ENCODE assay signal across 4 fruit fly cellular contexts in the genomic region with DNA sequence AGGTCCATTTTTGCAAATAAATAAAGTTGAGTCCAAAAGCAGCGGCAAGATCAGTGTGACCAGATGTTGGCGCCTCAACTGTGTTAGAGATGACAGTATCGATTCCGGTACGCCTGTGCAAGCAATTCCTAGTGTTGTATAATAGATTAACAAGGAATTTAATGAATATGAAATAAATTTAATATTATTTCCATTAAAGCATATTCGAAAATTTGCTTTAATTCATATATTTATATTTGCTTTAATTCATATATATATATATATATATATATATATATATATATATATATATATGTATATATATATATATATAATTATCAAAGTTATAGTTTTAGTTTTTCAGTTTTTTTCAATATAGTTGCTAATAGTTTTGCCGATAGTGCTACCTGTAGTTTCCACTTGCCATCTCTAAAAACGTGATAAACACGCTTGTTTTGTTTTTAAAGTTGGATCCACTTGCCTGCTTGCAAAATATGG.
TF ChIP-seq lines count a peak whose summit lies in the region.

Nup93-2 (minus strand) TSS at position 93 of the 477 bp plus-strand sequence.
CG3817 (plus strand) TSS at position 460 of the 477 bp plus-strand sequence.

TF ChIP-seq in whole organism, adult, 20 proteins besides CTCF, POLR2A, EP300 and RAD21 (continued from another document):
- TF ChIP-seq bab1 (GFP tag; optimal IDR thresholded peaks at IDR 0.05; lab: Kevin White, UChicago) (no peak), CG7045 (GFP tag; optimal IDR thresholded peaks at IDR 0.05; lab: Kevin White, UChicago) (peak; percentile 66), kay (GFP tag; lab: Kevin White, UChicago; ENCODE audit: borderline replicate concordance) (no peak)

TF ChIP-seq in whole organism, embryonic, 481 proteins besides CTCF, POLR2A, EP300 and RAD21 (continued from another document and continues in another):
- TF ChIP-seq B-H2 (GFP tag; optimal IDR thresholded peaks at IDR 0.05; lab: Kevin White, UChicago) (peak; percentile 71), CG1529 (GFP tag; optimal IDR thresholded peaks at IDR 0.05; lab: Kevin White, UChicago) (no peak), cwo (GFP tag; optimal IDR thresholded peaks at IDR 0.05; lab: Kevin White, UChicago) (peak; percentile 31), CG15601 (tag; optimal IDR thresholded peaks at IDR 0.05; lab: Kevin White, UChicago) (peak; percentile 7), CG3838 (GFP tag; optimal IDR thresholded peaks at IDR 0.05; lab: Kevin White, UChicago) (no peak), bcd (GFP tag; optimal IDR thresholded peaks at IDR 0.05; lab: Kevin White, UChicago) (peak; percentile 44), ken (GFP tag; IDR thresholded peaks at IDR 0.05; lab: Robert Waterston, UW) (peak; percentile 69; the same call in 2 of the 3 replicates), CG10209 (GFP tag; optimal IDR thresholded peaks at IDR 0.05; lab: Kevin White, UChicago) (peak; percentile 36), Doc2 (GFP tag; IDR thresholded peaks at IDR 0.05; lab: Robert Waterston, UW) (no peak), CG33557 (GFP tag; optimal IDR thresholded peaks at IDR 0.05; lab: Kevin White, UChicago) (no peak), CG11093 (GFP tag; IDR thresholded peaks at IDR 0.05; lab: Robert Waterston, UW) (peak; percentile 64; the same call in 1 of the 3 replicates), Hr78 (GFP tag; optimal IDR thresholded peaks at IDR 0.05; lab: Kevin White, UChicago) (no peak), CG3281 (GFP tag; optimal IDR thresholded peaks at IDR 0.05; lab: Kevin White, UChicago) (peak; percentile 34), ara (GFP tag; IDR thresholded peaks at IDR 0.05; lab: Robert Waterston, UW) (0 out of 2 replicates have a peak, but pooled peaks have one; percentile 50), CG1602 (GFP tag; optimal IDR thresholded peaks at IDR 0.05; lab: Kevin White, UChicago) (peak; percentile 57), Ptx1 (GFP tag; IDR thresholded peaks at IDR 0.05; lab: Robert Waterston, UW) (peak; percentile 67), lola (GFP tag; optimal IDR thresholded peaks at IDR 0.05; lab: Kevin White, UChicago) (no peak), lov (optimal IDR thresholded peaks at IDR 0.05; lab: Kevin White, UChicago) (no peak), lov (GFP tag; IDR thresholded peaks at IDR 0.05; lab: Robert Waterston, UW) (no peak), CG14860 (GFP tag; IDR thresholded peaks at IDR 0.05; lab: Robert Waterston, UW; ENCODE audit: partially characterized antibody) (peak; percentile 70), CG12071 (GFP tag; optimal IDR thresholded peaks at IDR 0.05; lab: Kevin White, UChicago) (no peak), CG12155 (GFP tag; optimal IDR thresholded peaks at IDR 0.05; lab: Kevin White, UChicago) (no peak), CG17568 (GFP tag; optimal IDR thresholded peaks at IDR 0.05; lab: Kevin White, UChicago) (no peak), H2.0 (GFP tag; IDR thresholded peaks at IDR 0.05; lab: Robert Waterston, UW) (peak; percentile 36; the same call in 1 of the 2 replicates), CG8388 (GFP tag; optimal IDR thresholded peaks at IDR 0.05; lab: Kevin White, UChicago) (peak; percentile 66), Hr3 (GFP tag; optimal IDR thresholded peaks at IDR 0.05; lab: Kevin White, UChicago) (peak; percentile 72), Bgb (GFP tag; IDR thresholded peaks at IDR 0.05; lab: Robert Waterston, UW; ENCODE audit: partially characterized antibody) (peak; percentile 66; the same call in 1 of the 2 replicates), btn (GFP tag; optimal IDR thresholded peaks at IDR 0.05; lab: Kevin White, UChicago) (no peak), CG7987 (GFP tag; optimal IDR thresholded peaks at IDR 0.05; lab: Kevin White, UChicago) (no peak), Atf-2 (GFP tag; optimal IDR thresholded peaks at IDR 0.05; lab: Kevin White, UChicago) (no peak), Ets97D (GFP tag; optimal IDR thresholded peaks at IDR 0.05; lab: Kevin White, UChicago) (peak; percentile 52), CG43689 (GFP tag; IDR thresholded peaks at IDR 0.05; lab: Robert Waterston, UW) (no peak), CG1647 (GFP tag; optimal IDR thresholded peaks at IDR 0.05; lab: Kevin White, UChicago) (peak; percentile 18), repo (GFP tag; optimal IDR thresholded peaks at IDR 0.05; lab: Kevin White, UChicago) (no peak), CG14710 (tag; optimal IDR thresholded peaks at IDR 0.05; lab: Kevin White, UChicago) (peak; percentile 30), CG17359 (tag; optimal IDR thresholded peaks at IDR 0.05; lab: Kevin White, UChicago) (peak; percentile 33), Spps (tag; optimal IDR thresholded peaks at IDR 0.05; lab: Kevin White, UChicago) (no peak), lbe (GFP tag; optimal IDR thresholded peaks at IDR 0.05; lab: Kevin White, UChicago) (no peak), nom (GFP tag; optimal IDR thresholded peaks at IDR 0.05; lab: Kevin White, UChicago) (no peak), CG11085 (GFP tag; IDR thresholded peaks at IDR 0.05; lab: Robert Waterston, UW) (no peak)

TF ChIP-seq in whole organism, prepupa, 60 proteins besides CTCF, POLR2A, EP300 and RAD21 (continued from another document):
- TF ChIP-seq spab (GFP tag; optimal IDR thresholded peaks at IDR 0.05; lab: Kevin White, UChicago) (no peak), Ets96B (tag; optimal IDR thresholded peaks at IDR 0.05; lab: Kevin White, UChicago) (peak; percentile 69), Eip78C (GFP tag; lab: Kevin White, UChicago) (peak; percentile 92), Gug (GFP tag; IDR thresholded peaks at IDR 0.05; lab: Robert Waterston, UW) (no peak), dsx (GFP tag; optimal IDR thresholded peaks at IDR 0.05; lab: Kevin White, UChicago; ENCODE audit: poor library complexity, severe bottlenecking) (peak; percentile 64), acj6 (GFP tag; optimal IDR thresholded peaks at IDR 0.05; lab: Kevin White, UChicago) (peak; percentile 40), cyc (GFP tag; optimal IDR thresholded peaks at IDR 0.05; lab: Kevin White, UChicago) (peak; percentile 40), net (GFP tag; optimal IDR thresholded peaks at IDR 0.05; lab: Kevin White, UChicago) (no peak), CG7368 (GFP tag; optimal IDR thresholded peaks at IDR 0.05; lab: Kevin White, UChicago) (peak; percentile 18), fd85E (GFP tag; optimal IDR thresholded peaks at IDR 0.05; lab: Kevin White, UChicago) (no peak), CG32006 (GFP tag; optimal IDR thresholded peaks at IDR 0.05; lab: Kevin White, UChicago) (peak; percentile 59), esn (GFP tag; optimal IDR thresholded peaks at IDR 0.05; lab: Kevin White, UChicago) (peak; percentile 70), CG8632 (GFP tag; optimal IDR thresholded peaks at IDR 0.05; lab: Kevin White, UChicago) (peak; percentile 67), CG8319 (GFP tag; optimal IDR thresholded peaks at IDR 0.05; lab: Kevin White, UChicago) (peak; percentile 48), Ets21C (GFP tag; optimal IDR thresholded peaks at IDR 0.05; lab: Kevin White, UChicago) (peak; percentile 29), CG1621 (tag; optimal IDR thresholded peaks at IDR 0.05; lab: Kevin White, UChicago) (peak; percentile 24), CG15336 (GFP tag; IDR thresholded peaks at IDR 0.05; lab: Robert Waterston, UW) (peak; percentile 26; the same call in 1 of the 2 replicates), CG11762 (GFP tag; optimal IDR thresholded peaks at IDR 0.05; lab: Kevin White, UChicago; ENCODE audit: insufficient read depth) (no peak), CG6276 (GFP tag; optimal IDR thresholded peaks at IDR 0.05; lab: Kevin White, UChicago) (no peak), CG11902 (GFP tag; optimal IDR thresholded peaks at IDR 0.05; lab: Kevin White, UChicago) (peak; percentile 46), CG6792 (GFP tag; optimal IDR thresholded peaks at IDR 0.05; lab: Kevin White, UChicago) (peak; percentile 65)

TF ChIP-seq in whole organism, wandering third instar larva, 38 proteins besides CTCF, POLR2A, EP300 and RAD21 (continued from another document):
- TF ChIP-seq brk (GFP tag; optimal IDR thresholded peaks at IDR 0.05; lab: Kevin White, UChicago) (no peak), N (GFP tag; optimal IDR thresholded peaks at IDR 0.05; lab: Kevin White, UChicago) (no peak), Rel (GFP tag; optimal IDR thresholded peaks at IDR 0.05; lab: Kevin White, UChicago) (no peak), Rel (tag; optimal IDR thresholded peaks at IDR 0.05; lab: Kevin White, UChicago) (no peak)
